Fruit fly (Drosophila melanogaster) Kc167 (cell line): ENCODE data around the gene bun.

Experiments used
- Myc ChIP-seq: fragments of >200 bp; optimal IDR thresholded peaks from 2 replicates; lab custom pipeline; 2017; ENCODE audit warnings: missing external identifiers
- Sin3A ChIP-seq: fragments of >200 bp; optimal IDR thresholded peaks from 2 replicates; lab custom pipeline; 2018; ENCODE audit warnings: missing external identifiers
- h ChIP-seq: fragments of >200 bp; optimal IDR thresholded peaks from 3 replicates; lab custom pipeline; 2018; ENCODE audit warnings: missing external identifiers
- insv ChIP-seq: fragments of >200 bp; optimal IDR thresholded peaks from 3 replicates; lab custom pipeline; 2018; ENCODE audit warnings: missing external identifiers
- psq ChIP-seq: fragments of >200 bp; optimal IDR thresholded peaks from 2 replicates; lab custom pipeline; 2017; ENCODE audit warnings: missing external identifiers
- ttk ChIP-seq: sonication (Bioruptor generic); optimal IDR thresholded peaks from 2 replicates; lab custom pipeline; 2017; ENCODE audit warnings: missing external identifiers

Gene bun

dm6 chr2L:12427487-12428101, 118.8 kb downstream of the bun start, which contains the start of the genes CG5446 and Trm1:
Gene CG5446 (minus strand): TSS chr2L:12427709.
Gene Trm1 (plus strand): TSS chr2L:12428028.
- no peak for TF ChIP-seq Sin3A
- no peak for TF ChIP-seq h
- TF ChIP-seq insv (lab: Kevin White, UChicago) = no peak
- no peak for TF ChIP-seq psq (lab: Kevin White, UChicago)
- no peak for TF ChIP-seq ttk (lab: Kevin White, UChicago)
- TF ChIP-seq Myc (lab: Kevin White, UChicago) = no peak

- TF ChIP-seq h (no peak), Myc (lab: Kevin White, UChicago) (no peak), psq (lab: Kevin White, UChicago) (no peak), insv (lab: Kevin White, UChicago) (no peak), Sin3A (no peak), ttk (lab: Kevin White, UChicago) (no peak)
Measured at dm6 chr2L:12424555-12424954, 121.9 kb downstream of the bun start, which contains the start of gene Fam92. Gene Fam92 (plus strand): TSS chr2L:12424904.

- no peak for TF ChIP-seq Sin3A
- no peak for TF ChIP-seq insv (lab: Kevin White, UChicago)
- no peak for TF ChIP-seq Myc (lab: Kevin White, UChicago)
- no peak for TF ChIP-seq ttk (lab: Kevin White, UChicago)
- TF ChIP-seq psq (lab: Kevin White, UChicago) = no peak
- TF ChIP-seq h = no peak
Measured at dm6 chr2L:12423106-12423836, 123.1 kb downstream of the bun start, which contains the start of gene vir-1. Gene vir-1 (minus strand): TSS chr2L:12423439.

dm6 chr2L:12421793-12422691, 124.4 kb downstream of the bun start:
- TF ChIP-seq psq (lab: Kevin White, UChicago) = no peak
- TF ChIP-seq ttk (lab: Kevin White, UChicago) = no peak
- TF ChIP-seq Myc (lab: Kevin White, UChicago) = no peak
- no peak for TF ChIP-seq Sin3A
- no peak for TF ChIP-seq insv (lab: Kevin White, UChicago)
- no peak for TF ChIP-seq h

dm6 chr2L:12421188-12421587, 125.2 kb downstream of the bun start:
- TF ChIP-seq ttk (lab: Kevin White, UChicago) (no peak), h (no peak), Myc (lab: Kevin White, UChicago) (no peak), insv (lab: Kevin White, UChicago) (no peak), Sin3A (no peak), psq (lab: Kevin White, UChicago) (no peak)

- no peak for TF ChIP-seq h
- TF ChIP-seq ttk (lab: Kevin White, UChicago) = no peak
- no peak for TF ChIP-seq psq (lab: Kevin White, UChicago)
- TF ChIP-seq insv (lab: Kevin White, UChicago) = no peak
- no peak for TF ChIP-seq Sin3A
- TF ChIP-seq Myc (lab: Kevin White, UChicago) = no peak
Measured at dm6 chr2L:12415485-12416137, 130.8 kb downstream of the bun start.

dm6 chr2L:12413899-12414298, 132.5 kb downstream of the bun start:
- TF ChIP-seq h (no peak), psq (lab: Kevin White, UChicago) (no peak), Myc (lab: Kevin White, UChicago) (no peak), ttk (lab: Kevin White, UChicago) (no peak), insv (lab: Kevin White, UChicago) (no peak), Sin3A (no peak)

dm6 chr2L:12410679-12411078, 135.7 kb downstream of the bun start:
- TF ChIP-seq psq (lab: Kevin White, UChicago) (no peak), insv (lab: Kevin White, UChicago) (no peak), Myc (lab: Kevin White, UChicago) (no peak)
